Worm (Caenorhabditis elegans): ENCODE data around the gene T25B9.3.

- no peak for TF ChIP-seq aly-2 (tag; optimal IDR thresholded peaks at IDR 0.05)
- TF ChIP-seq nhr-10 (tag; optimal IDR thresholded peaks at IDR 0.05), result no peak
- TF ChIP-seq ceh-82 (tag; optimal IDR thresholded peaks at IDR 0.05), result no peak
- no peak for TF ChIP-seq nhr-23 (tag; optimal IDR thresholded peaks at IDR 0.05)
- TF ChIP-seq F13H6.1 (tag; optimal IDR thresholded peaks at IDR 0.05), result no peak
- TF ChIP-seq unc-55 (GFP tag; optimal IDR thresholded peaks at IDR 0.05), result no peak
Measured at ce11 chrIV:10777076-10777475, 32.5 kb downstream of the T25B9.3 start.
